Fruit fly (Drosophila melanogaster) whole organism, embryonic: ENCODE data around the gene Drp1.

ENCODE experiments used
- BEAF-32 ChIP-seq: fragments of 200-800 bp; sonication (Bioruptor generic); optimal IDR thresholded peaks from 3 replicates; lab custom pipeline; 2017; ENCODE audit warnings: missing biosample characterization, missing genetic modification characterization, mild to moderate bottlenecking, moderate library complexity, missing genetic modification reagents
- CG12391 ChIP-seq: fragments of 200-800 bp; sonication (Bioruptor generic); optimal IDR thresholded peaks from 3 replicates; lab custom pipeline; 2018; ENCODE audit warnings: missing biosample characterization, mild to moderate bottlenecking, missing genetic modification characterization, moderate library complexity
- CG14050 ChIP-seq: fragments of 200-800 bp; sonication (Bioruptor generic); IDR thresholded peaks from 3 replicates; pipeline ENCODE4 v1.3.6; 2022; ENCODE audit warnings: missing biosample characterization, missing genetic modification characterization
- CG15073 ChIP-seq: fragments of 200-800 bp; sonication (Bioruptor generic); optimal IDR thresholded peaks from 2 replicates; lab custom pipeline; 2016; ENCODE audit warnings: missing biosample characterization, missing genetic modification characterization
- CG15696 ChIP-seq: fragments of 200-800 bp; sonication (Bioruptor generic); optimal IDR thresholded peaks from 2 replicates; lab custom pipeline; 2019; ENCODE audit warnings: missing biosample characterization, mild to moderate bottlenecking, missing genetic modification characterization, moderate library complexity
- CG30020 ChIP-seq: fragments of 200-800 bp; optimal IDR thresholded peaks from 2 replicates; lab custom pipeline; 2019; ENCODE audit warnings: missing biosample characterization, mild to moderate bottlenecking, missing genetic modification characterization, moderate library complexity
- CG32767 ChIP-seq: fragments of 200-800 bp; sonication (Bioruptor generic); IDR thresholded peaks from 2 replicates; pipeline ENCODE4 v1.3.6; 2022; ENCODE audit warnings: missing biosample characterization, missing genetic modification characterization
- CG4730 ChIP-seq: fragments of 200-800 bp; sonication (Bioruptor generic); IDR thresholded peaks from 2 replicates; pipeline ENCODE4 v1.3.6; 2022; ENCODE audit warnings: missing biosample characterization, missing genetic modification characterization
- CG4854 ChIP-seq: fragments of 200-800 bp; sonication (Bioruptor generic); optimal IDR thresholded peaks from 2 replicates; lab custom pipeline; 2016; ENCODE audit warnings: missing biosample characterization, missing genetic modification characterization, inconsistent platforms
- CG6175 ChIP-seq: fragments of 200-800 bp; sonication (Bioruptor generic); IDR thresholded peaks from 3 replicates; pipeline ENCODE4 v1.3.6; 2022; ENCODE audit warnings: missing biosample characterization, missing genetic modification characterization
- CG6654 ChIP-seq: fragments of 200-800 bp; sonication (Bioruptor generic); optimal IDR thresholded peaks from 2 replicates; lab custom pipeline; 2017; ENCODE audit warnings: missing biosample characterization, mild to moderate bottlenecking, missing genetic modification characterization
- CG6683 ChIP-seq: fragments of 200-800 bp; sonication (Bioruptor generic); optimal IDR thresholded peaks from 2 replicates; lab custom pipeline; 2017; ENCODE audit warnings: missing biosample characterization, mild to moderate bottlenecking, missing genetic modification characterization, missing genetic modification reagents
- CG9215 ChIP-seq: fragments of 200-800 bp; sonication (Bioruptor generic); IDR thresholded peaks from 2 replicates; pipeline ENCODE4 v1.3.6; 2022; ENCODE audit warnings: missing biosample characterization, missing genetic modification characterization
- CG9727 ChIP-seq: fragments of 200-800 bp; sonication (Bioruptor generic); optimal IDR thresholded peaks from 3 replicates; lab custom pipeline; 2017; ENCODE audit warnings: missing biosample characterization, mild to moderate bottlenecking, missing genetic modification characterization
- Dad ChIP-seq: fragments of 200-800 bp; sonication (Bioruptor generic); optimal IDR thresholded peaks from 3 replicates; lab custom pipeline; 2016; ENCODE audit warnings: missing biosample characterization, missing genetic modification characterization
- Dfd ChIP-seq, 2 experiments: fragments of >200 bp; optimal IDR thresholded peaks; 2 replicates each; lab custom pipeline; 2017; ENCODE audit warnings: missing biosample characterization in 2 of 2, missing genetic modification characterization in 2 of 2
- Ets97D ChIP-seq: fragments of 200-800 bp; sonication (Bioruptor generic); optimal IDR thresholded peaks from 3 replicates; lab custom pipeline; 2016; ENCODE audit warnings: missing biosample characterization, missing genetic modification characterization
- Fer3 ChIP-seq: fragments of 200-800 bp; sonication (Bioruptor generic); optimal IDR thresholded peaks from 2 replicates; lab custom pipeline; 2018; ENCODE audit warnings: missing biosample characterization, mild to moderate bottlenecking, missing genetic modification characterization, moderate library complexity
- Hr51 ChIP-seq, 2 experiments: fragments of 200-800 bp; sonication (Bioruptor generic); optimal IDR thresholded peaks; 2 replicates in 1 of 2; 3 replicates in 1 of 2; lab custom pipeline; 2016 to 2018; ENCODE audit warnings: missing biosample characterization in 2 of 2, missing genetic modification characterization in 2 of 2, mild to moderate bottlenecking in 1 of 2, moderate library complexity in 1 of 2
- Mes4 ChIP-seq: fragments of 200-800 bp; sonication (Bioruptor generic); optimal IDR thresholded peaks from 2 replicates; lab custom pipeline; 2016; ENCODE audit warnings: missing biosample characterization, missing genetic modification characterization
- Myb ChIP-seq: fragments of 200-800 bp; sonication (Bioruptor generic); optimal IDR thresholded peaks from 2 replicates; lab custom pipeline; 2016; ENCODE audit warnings: missing biosample characterization, missing genetic modification characterization
- Spps ChIP-seq: fragments of 200-800 bp; sonication (Bioruptor generic); optimal IDR thresholded peaks from 2 replicates; lab custom pipeline; 2018; ENCODE audit warnings: missing biosample characterization, mild to moderate bottlenecking, missing genetic modification characterization
- Sry-δ ChIP-seq: fragments of 200-800 bp; sonication (Bioruptor generic); optimal IDR thresholded peaks from 2 replicates; lab custom pipeline; 2016; ENCODE audit warnings: missing biosample characterization, missing genetic modification characterization
- Stat92E ChIP-seq, 3 experiments: fragments of >200 bp in 2 of 3; fragments of 200-800 bp in 1 of 3; sonication (Bioruptor generic) in 1 of 3; optimal IDR thresholded peaks; 2 replicates each; lab custom pipeline; 2017 to 2019; ENCODE audit warnings: missing biosample characterization in 3 of 3, missing genetic modification characterization in 3 of 3, mild to moderate bottlenecking in 1 of 3, moderate library complexity in 1 of 3
- ato ChIP-seq: fragments of 200-800 bp; sonication (Bioruptor generic); IDR thresholded peaks from 2 replicates; pipeline ENCODE4 v1.3.6; 2022; ENCODE audit warnings: missing biosample characterization, missing genetic modification characterization; ENCODE audit not compliant: partially characterized antibody
- cato ChIP-seq: fragments of 200-800 bp; sonication (Bioruptor generic); optimal IDR thresholded peaks from 2 replicates; lab custom pipeline; 2016; ENCODE audit warnings: missing biosample characterization, missing genetic modification characterization, borderline replicate concordance
- cwo ChIP-seq: fragments of 200-800 bp; sonication (Bioruptor generic); optimal IDR thresholded peaks from 3 replicates; lab custom pipeline; 2017; ENCODE audit warnings: missing biosample characterization, missing genetic modification characterization, mild to moderate bottlenecking, moderate library complexity, missing genetic modification reagents
- dimm ChIP-seq: fragments of 200-800 bp; sonication (Bioruptor generic); IDR thresholded peaks from 2 replicates; pipeline ENCODE4 v1.3.6; 2022; ENCODE audit warnings: missing biosample characterization, missing genetic modification characterization
- exex ChIP-seq: fragments of 200-800 bp; sonication (Bioruptor generic); optimal IDR thresholded peaks from 4 replicates; lab custom pipeline; 2018; ENCODE audit warnings: missing biosample characterization, mild to moderate bottlenecking, missing genetic modification characterization, moderate library complexity
- fru ChIP-seq: fragments of >200 bp; optimal IDR thresholded peaks from 2 replicates; lab custom pipeline; 2017
- gem ChIP-seq: fragments of 200-800 bp; sonication (Bioruptor generic); optimal IDR thresholded peaks from 2 replicates; lab custom pipeline; 2019; ENCODE audit warnings: missing biosample characterization, mild to moderate bottlenecking, missing genetic modification characterization, moderate library complexity
- gfzf ChIP-seq: fragments of 200-800 bp; sonication (Bioruptor generic); optimal IDR thresholded peaks from 2 replicates; lab custom pipeline; 2016; ENCODE audit warnings: missing biosample characterization, mild to moderate bottlenecking, missing genetic modification characterization, moderate library complexity
- grn ChIP-seq: fragments of 200-800 bp; sonication (Bioruptor generic); optimal IDR thresholded peaks from 3 replicates; lab custom pipeline; 2017; ENCODE audit warnings: missing biosample characterization, missing genetic modification characterization
- h ChIP-seq: fragments of >200 bp; optimal IDR thresholded peaks from 2 replicates; lab custom pipeline; 2017
- hb ChIP-seq: fragments of 200-800 bp; sonication (Bioruptor generic); IDR thresholded peaks from 3 replicates; pipeline ENCODE4 v1.3.6; 2022; ENCODE audit warnings: missing biosample characterization, missing genetic modification characterization; ENCODE audit not compliant: partially characterized antibody
- klu ChIP-seq: fragments of 200-800 bp; sonication (Bioruptor generic); IDR thresholded peaks from 2 replicates; pipeline ENCODE4 v1.3.6; 2022; ENCODE audit warnings: missing biosample characterization, missing genetic modification characterization
- lab ChIP-seq: fragments of 200-800 bp; sonication (Bioruptor generic); optimal IDR thresholded peaks from 3 replicates; lab custom pipeline; 2017; ENCODE audit warnings: missing biosample characterization, missing genetic modification characterization, mild to moderate bottlenecking, moderate library complexity, missing genetic modification reagents
- mirr ChIP-seq: fragments of 200-800 bp; sonication (Bioruptor generic); optimal IDR thresholded peaks from 3 replicates; lab custom pipeline; 2018; ENCODE audit warnings: missing biosample characterization, mild to moderate bottlenecking, missing genetic modification characterization
- nerfin-2 ChIP-seq: fragments of 200-800 bp; sonication (Bioruptor generic); IDR thresholded peaks from 2 replicates; pipeline ENCODE4 v1.3.6; 2022; ENCODE audit warnings: missing biosample characterization, missing genetic modification characterization; ENCODE audit not compliant: partially characterized antibody
- nmo ChIP-seq: fragments of 200-800 bp; sonication (Bioruptor generic); optimal IDR thresholded peaks from 2 replicates; lab custom pipeline; 2018; ENCODE audit warnings: missing biosample characterization, mild to moderate bottlenecking, missing genetic modification characterization, moderate library complexity
- odd ChIP-seq: fragments of 200-800 bp; sonication (Bioruptor generic); optimal IDR thresholded peaks from 2 replicates; lab custom pipeline; 2017; ENCODE audit warnings: missing biosample characterization, mild to moderate bottlenecking, missing genetic modification characterization
- onecut ChIP-seq: fragments of 200-800 bp; sonication (Bioruptor generic); IDR thresholded peaks from 2 replicates; pipeline ENCODE4 v1.3.6; 2022; ENCODE audit warnings: missing biosample characterization, missing genetic modification characterization
- peb ChIP-seq: fragments of 200-800 bp; sonication (Bioruptor generic); IDR thresholded peaks from 2 replicates; pipeline ENCODE4 v1.3.6; 2022; ENCODE audit warnings: missing biosample characterization, missing genetic modification characterization
- pfk ChIP-seq: fragments of 200-800 bp; sonication (Bioruptor generic); optimal IDR thresholded peaks from 2 replicates; lab custom pipeline; 2018; ENCODE audit warnings: missing biosample characterization, mild to moderate bottlenecking, missing genetic modification characterization, moderate library complexity
- salm ChIP-seq: fragments of 200-800 bp; sonication (Bioruptor generic); optimal IDR thresholded peaks from 2 replicates; lab custom pipeline; 2018; ENCODE audit warnings: missing biosample characterization, mild to moderate bottlenecking, missing genetic modification characterization
- sens ChIP-seq: fragments of 200-800 bp; sonication (Bioruptor generic); peaks from one replicate; lab custom pipeline; 2016; ENCODE audit warnings: missing biosample characterization, missing genetic modification characterization
- toy ChIP-seq: fragments of 200-800 bp; sonication (Bioruptor generic); IDR thresholded peaks from 2 replicates; pipeline ENCODE4 v1.3.6; 2022; ENCODE audit warnings: missing biosample characterization, missing genetic modification characterization
- vvl ChIP-seq: fragments of 200-800 bp; sonication (Bioruptor generic); IDR thresholded peaks from 2 replicates; pipeline ENCODE4 v1.3.6; 2022; ENCODE audit warnings: missing biosample characterization, missing genetic modification characterization

Drp1 gene

dm6 chr2L:2572937-2573336 is 12.3 kb downstream of the Drp1 start, which contains the start of gene Cyp309a2:
TSS of gene Cyp309a2 (minus strand) at chr2L:2573037.
- 0 out of 3 replicates have a peak, but pooled peaks have one; percentile 28 for TF ChIP-seq hb (GFP tag; lab: Robert Waterston, UW)
- no peak for TF ChIP-seq CG6654 (GFP tag; lab: Kevin White, UChicago)
- TF ChIP-seq Fer3 (tag; lab: Kevin White, UChicago): no peak
- no peak for TF ChIP-seq peb (GFP tag; lab: Robert Waterston, UW)
- no peak for TF ChIP-seq Myb (GFP tag; lab: Kevin White, UChicago)
- peak; percentile 51 for TF ChIP-seq sens (GFP tag; lab: Kevin White, UChicago)
- no peak for TF ChIP-seq Hr51 (GFP tag; optimal IDR thresholded peaks at IDR 0.05; lab: Kevin White, UChicago)

- TF ChIP-seq toy (GFP tag; lab: Robert Waterston, UW) (no peak), CG4854 (no peak), lab (GFP tag; lab: Kevin White, UChicago) (no peak), cwo (GFP tag; lab: Kevin White, UChicago) (no peak), odd (GFP tag; lab: Kevin White, UChicago) (no peak), Stat92E (GFP tag; optimal IDR thresholded peaks at IDR 0.05; lab: Kevin White, UChicago) (no peak), CG6683 (no peak), Sry-δ (GFP tag; lab: Kevin White, UChicago) (no peak), mirr (peak; percentile 4), pfk (GFP tag; lab: Kevin White, UChicago) (peak; percentile 15), CG15073 (GFP tag; lab: Kevin White, UChicago) (no peak), gem (tag; lab: Kevin White, UChicago) (no peak), Spps (tag; lab: Kevin White, UChicago) (no peak), h (lab: Kevin White, UChicago) (no peak), Ets97D (GFP tag; lab: Kevin White, UChicago) (no peak), grn (GFP tag; lab: Kevin White, UChicago) (peak; percentile 23), CG4730 (no peak), Dad (GFP tag; lab: Kevin White, UChicago) (no peak), CG15696 (tag; lab: Kevin White, UChicago) (no peak), CG32767 (no peak), nerfin-2 (GFP tag; lab: Robert Waterston, UW) (no peak), exex (tag; lab: Kevin White, UChicago) (peak; percentile 74), Dfd (GFP tag; optimal IDR thresholded peaks at IDR 0.05; lab: Kevin White, UChicago) (no peak), onecut (GFP tag; lab: Robert Waterston, UW) (no peak), BEAF-32 (GFP tag; lab: Kevin White, UChicago) (no peak), CG9727 (GFP tag; lab: Kevin White, UChicago) (no peak)
Measured at dm6 chr2L:2564758-2565157, 20.5 kb downstream of the Drp1 start, which contains the start of gene Cyp309a1. TSS of gene Cyp309a1 (minus strand) at chr2L:2564830.

DNA sequence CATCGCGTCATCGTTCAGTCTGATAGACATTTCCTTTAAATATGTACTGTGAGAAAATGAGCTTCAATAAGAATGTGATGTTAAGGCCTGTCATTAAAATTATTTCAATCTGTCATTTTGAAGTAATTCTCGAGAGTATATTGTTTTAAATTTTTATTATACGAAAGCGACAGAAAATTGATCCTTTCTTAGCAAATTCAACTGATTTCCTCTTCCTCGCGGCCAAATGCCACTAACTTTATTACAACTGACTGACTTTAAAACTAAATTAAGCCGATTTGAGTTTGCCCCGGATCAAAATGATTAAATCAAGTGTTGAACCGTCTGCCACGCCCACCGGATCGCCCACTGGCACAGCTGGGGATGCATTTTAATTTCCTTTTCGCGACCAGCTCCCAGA is 32.5 kb downstream of the Drp1 start, which contains the start of gene CG3515:
CG3515 (minus strand) TSS at position 101 of the 400 bp plus-strand sequence.
- TF ChIP-seq CG6175 (no peak), Mes4 (no peak), sens (GFP tag; lab: Kevin White, UChicago) (peak; percentile 9)
- TF ChIP-seq, all 482 proteins: peak for 1

- TF ChIP-seq gfzf (GFP tag; lab: Kevin White, UChicago) (no peak), cato (GFP tag; lab: Kevin White, UChicago) (no peak), CG30020 (tag; lab: Kevin White, UChicago) (no peak), klu (GFP tag; lab: Robert Waterston, UW) (no peak), nmo (GFP tag; lab: Kevin White, UChicago) (no peak), vvl (no peak), CG9215 (GFP tag; lab: Robert Waterston, UW) (no peak), CG14050 (GFP tag; lab: Robert Waterston, UW) (no peak), fru (lab: Kevin White, UChicago) (no peak), CG12391 (tag; lab: Kevin White, UChicago) (no peak), ato (no peak), salm (no peak), dimm (GFP tag; lab: Robert Waterston, UW) (no peak)
Measured at dm6 chr2L:2542491-2542890, 42.7 kb downstream of the Drp1 start.
